Worm (Caenorhabditis elegans) whole organism, L4 larva: Measurements from ENCODE around the gene D1005.6.

Experiments used
- T20F7.1 ChIP-seq: fragments of 200-800 bp; sonication (Bioruptor generic); optimal IDR thresholded peaks from 2 replicates; lab custom pipeline; 2018; ENCODE audit warnings: mild to moderate bottlenecking, missing genetic modification characterization, missing compliant biosample characterization
- ZK337.2 ChIP-seq: fragments of 200-800 bp; sonication (Bioruptor generic); IDR thresholded peaks from 2 replicates; pipeline ENCODE4 v1.3.6; 2022; ENCODE audit warnings: missing genetic modification reagents, missing genetic modification characterization, missing compliant biosample characterization
- ZK546.5 ChIP-seq, 2 experiments: sonication (generic microtip); optimal IDR thresholded peaks; 2 replicates each; lab custom pipeline; 2017; ENCODE audit warnings: missing biosample characterization in 2 of 2, missing genetic modification characterization in 2 of 2
- aha-1 ChIP-seq: fragments of 150-350 bp; peaks from one replicate; lab custom pipeline; 2014; ENCODE audit warnings: missing biosample characterization, missing genetic modification characterization
- ama-1 ChIP-seq: fragments of 150-350 bp; optimal IDR thresholded peaks from 2 replicates; lab custom pipeline; 2014; ENCODE audit warnings: inconsistent platforms, mixed read lengths
- attf-4 ChIP-seq: sonication (generic microtip); optimal IDR thresholded peaks from 3 replicates; lab custom pipeline; 2017; ENCODE audit warnings: missing biosample characterization, missing genetic modification characterization
- ceh-20 ChIP-seq: fragments of 200-800 bp; sonication (Bioruptor generic); IDR thresholded peaks from 2 replicates; pipeline ENCODE4 v1.3.6; 2022; ENCODE audit warnings: missing genetic modification reagents, missing genetic modification characterization, missing compliant biosample characterization
- ceh-44 ChIP-seq: fragments of 200-800 bp; sonication (Bioruptor generic); IDR thresholded peaks from 2 replicates; pipeline ENCODE4 v1.3.6; 2022; ENCODE audit warnings: missing genetic modification reagents, missing genetic modification characterization, missing compliant biosample characterization
- ceh-62 ChIP-seq: sonication (generic microtip); optimal IDR thresholded peaks from 2 replicates; lab custom pipeline; 2017; ENCODE audit warnings: missing biosample characterization, missing genetic modification characterization
- daf-16 ChIP-seq, 3 experiments: sonication (generic microtip); optimal IDR thresholded peaks; 2 replicates each; lab custom pipeline; 2016 to 2017; ENCODE audit warnings: missing genetic modification characterization in 3 of 3, missing genetic modification reagents in 3 of 3, mild to moderate bottlenecking in 2 of 3, missing compliant biosample characterization in 2 of 3, missing biosample characterization in 1 of 3, moderate library complexity in 1 of 3
- daf-19 ChIP-seq: fragments of 200-800 bp; sonication (Bioruptor generic); conservative IDR thresholded peaks from 2 replicates; pipeline ENCODE4 v1.3.6; 2022; ENCODE audit warnings: missing genetic modification characterization, missing compliant biosample characterization
- egl-27 ChIP-seq: sonication (generic microtip); optimal IDR thresholded peaks from 3 replicates; lab custom pipeline; 2017; ENCODE audit warnings: missing biosample characterization, missing genetic modification reagents, missing genetic modification characterization
- egl-43 ChIP-seq: fragments of 200-800 bp; sonication (Bioruptor generic); IDR thresholded peaks from 2 replicates; pipeline ENCODE4 v1.3.6; 2022; ENCODE audit warnings: missing genetic modification reagents, missing genetic modification characterization, missing compliant biosample characterization
- fkh-10 ChIP-seq: fragments of 150-350 bp; optimal IDR thresholded peaks from 2 replicates; lab custom pipeline; 2014; ENCODE audit warnings: missing biosample characterization, missing genetic modification reagents, missing genetic modification characterization
- hlh-11 ChIP-seq: fragments of 200-800 bp; sonication (Bioruptor generic); optimal IDR thresholded peaks from 2 replicates; lab custom pipeline; 2018; ENCODE audit warnings: mild to moderate bottlenecking, missing genetic modification characterization, missing compliant biosample characterization
- lin-1 ChIP-seq: fragments of 200-800 bp; sonication (Bioruptor generic); IDR thresholded peaks from 2 replicates; pipeline ENCODE4 v1.3.6; 2022; ENCODE audit warnings: missing genetic modification reagents, missing genetic modification characterization, missing compliant biosample characterization
- lin-13 ChIP-seq: fragments of 150-350 bp; optimal IDR thresholded peaks from 2 replicates; lab custom pipeline; 2014; ENCODE audit warnings: missing biosample characterization, missing genetic modification reagents, missing genetic modification characterization
- lsy-2 ChIP-seq, 2 experiments: fragments of 150-350 bp in 1 of 2; sonication (generic microtip) in 1 of 2; optimal IDR thresholded peaks; 2 replicates each; lab custom pipeline; 2014 to 2017; ENCODE audit warnings: missing biosample characterization in 2 of 2, missing genetic modification characterization in 2 of 2
- mep-1 ChIP-seq: fragments of 150-350 bp; sonication (generic microtip); optimal IDR thresholded peaks from 3 replicates; lab custom pipeline; 2014; ENCODE audit warnings: missing biosample characterization, missing genetic modification characterization
- mxl-2 ChIP-seq: fragments of 200-800 bp; sonication (Bioruptor generic); conservative IDR thresholded peaks from 2 replicates; pipeline ENCODE4 v1.3.6; 2022; ENCODE audit warnings: missing genetic modification reagents, missing genetic modification characterization, missing compliant biosample characterization
- nhr-102 ChIP-seq: sonication (generic microtip); optimal IDR thresholded peaks from 2 replicates; lab custom pipeline; 2016; ENCODE audit warnings: mild to moderate bottlenecking, missing genetic modification characterization, moderate library complexity, missing compliant biosample characterization
- nhr-28 ChIP-seq: fragments of 150-350 bp; optimal IDR thresholded peaks from 2 replicates; lab custom pipeline; 2014; ENCODE audit warnings: missing biosample characterization, missing genetic modification characterization
- nhr-41 ChIP-seq: fragments of 200-800 bp; sonication (Bioruptor generic); IDR thresholded peaks from 2 replicates; pipeline ENCODE4 v1.3.6; 2022; ENCODE audit warnings: missing genetic modification reagents, missing genetic modification characterization, missing compliant biosample characterization
- nhr-48 ChIP-seq: sonication (generic microtip); optimal IDR thresholded peaks from 2 replicates; lab custom pipeline; 2016; ENCODE audit warnings: mild to moderate bottlenecking, missing genetic modification characterization, missing compliant biosample characterization
- nhr-6 ChIP-seq: fragments of 150-350 bp; optimal IDR thresholded peaks from 2 replicates; lab custom pipeline; 2014; ENCODE audit warnings: missing biosample characterization, missing genetic modification characterization
- pqm-1 ChIP-seq: sonication (generic microtip); optimal IDR thresholded peaks from 2 replicates; lab custom pipeline; 2017; ENCODE audit warnings: missing biosample characterization, missing genetic modification characterization
- rbr-2 ChIP-seq: sonication (generic microtip); optimal IDR thresholded peaks from 2 replicates; lab custom pipeline; 2016; ENCODE audit warnings: missing genotype, missing genetic modification characterization, missing compliant biosample characterization
- set-16 ChIP-seq: fragments of 200-800 bp; sonication (Bioruptor generic); IDR thresholded peaks from 2 replicates; pipeline ENCODE4 v1.3.6; 2022; ENCODE audit warnings: missing genetic modification reagents, missing genetic modification characterization, missing compliant biosample characterization
- skn-1 ChIP-seq: fragments of 150-350 bp; optimal IDR thresholded peaks from 2 replicates; lab custom pipeline; 2014; ENCODE audit warnings: missing biosample characterization, missing genetic modification characterization
- spr-1 ChIP-seq: sonication (generic microtip); optimal IDR thresholded peaks from 2 replicates; lab custom pipeline; 2016; ENCODE audit warnings: mild to moderate bottlenecking, missing genetic modification characterization, missing compliant biosample characterization
- unc-39 ChIP-seq: sonication (generic microtip); optimal IDR thresholded peaks from 2 replicates; lab custom pipeline; 2017; ENCODE audit warnings: missing biosample characterization, missing genetic modification characterization

The D1005.6 gene

ce11 chrX:1477932-1478331 is 13.3 kb upstream of the D1005.6 start (continued):
- no peak for TF ChIP-seq nhr-41 (GFP tag; lab: Robert Waterston, UW)
- TF ChIP-seq nhr-6 (tag; lab: Kevin White, UChicago): peak; percentile 28
- peak; percentile 96 for TF ChIP-seq nhr-48 (tag; lab: Kevin White, UChicago)
- TF ChIP-seq lin-1 (GFP tag; lab: Robert Waterston, UW): peak; percentile 71; the same call in 1 of the 2 replicates
- TF ChIP-seq egl-27 (tag; lab: Kevin White, UChicago): no peak
- TF ChIP-seq mep-1 (tag; lab: Kevin White, UChicago): peak; percentile 33
- peak; percentile 89 for TF ChIP-seq nhr-102 (tag; lab: Kevin White, UChicago)
- peak; percentile 91 for TF ChIP-seq nhr-28 (tag; lab: Kevin White, UChicago)
- TF ChIP-seq lsy-2 (tag; optimal IDR thresholded peaks at IDR 0.05; lab: Kevin White, UChicago): peak in 1 of 2 experiments; percentile 65
- TF ChIP-seq ceh-20 (GFP tag; lab: Robert Waterston, UW): peak; percentile 36; the same call in 1 of the 2 replicates
- peak; percentile 91 for TF ChIP-seq pqm-1 (tag; lab: Kevin White, UChicago)
- TF ChIP-seq mxl-2: peak; percentile 96
- peak in 1 of 2 experiments; percentile 25 for TF ChIP-seq daf-16 (GFP tag; optimal IDR thresholded peaks at IDR 0.05; lab: Kevin White, UChicago)
- TF ChIP-seq daf-16 (tag; optimal IDR thresholded peaks at IDR 0.05; lab: Kevin White, UChicago): peak; percentile 96

- TF ChIP-seq spr-1 (tag; lab: Kevin White, UChicago) (no peak), aha-1 (peak; percentile 47), set-16 (GFP tag; lab: Robert Waterston, UW) (0 out of 2 replicates have a peak, but pooled peaks have one; percentile 15)
- TF ChIP-seq, all 104 proteins: peak for 2
Measured at ce11 chrX:1476005-1476404, 11.4 kb upstream of the D1005.6 start.

- TF ChIP-seq daf-16 (GFP tag; optimal IDR thresholded peaks at IDR 0.05; lab: Kevin White, UChicago) (no peak), daf-16 (tag; optimal IDR thresholded peaks at IDR 0.05; lab: Kevin White, UChicago) (no peak), nhr-41 (GFP tag; lab: Robert Waterston, UW) (no peak), lin-13 (GFP tag; lab: Kevin White, UChicago) (no peak), hlh-11 (tag; lab: Kevin White, UChicago) (no peak), ceh-44 (GFP tag; lab: Robert Waterston, UW) (no peak), nhr-102 (tag; lab: Kevin White, UChicago) (no peak)
Measured at ce11 chrX:1473794-1474193, 9.2 kb upstream of the D1005.6 start.

- no peak for TF ChIP-seq skn-1 (tag; lab: Kevin White, UChicago)
- TF ChIP-seq unc-39 (tag; lab: Kevin White, UChicago): no peak
- TF ChIP-seq attf-4 (tag; lab: Kevin White, UChicago): no peak
- no peak for TF ChIP-seq ama-1
Measured at ce11 chrX:1472880-1473279, 8.3 kb upstream of the D1005.6 start, which contains the start of gene D1005.5. Gene D1005.5 (minus strand): TSS chrX:1472980.

ce11 chrX:1471232-1471631 is 6.6 kb upstream of the D1005.6 start:
- no peak for TF ChIP-seq skn-1 (tag; lab: Kevin White, UChicago)
- TF ChIP-seq egl-43: 0 out of 2 replicates have a peak, but pooled peaks have one; percentile 38

- TF ChIP-seq fkh-10 (peak; percentile 73), T20F7.1 (no peak), ZK337.2 (GFP tag; lab: Robert Waterston, UW) (0 out of 2 replicates have a peak, but pooled peaks have one; percentile 11)
Measured at ce11 chrX:1468057-1468456, 3.5 kb upstream of the D1005.6 start.

ce11 chrX:1459756-1460155 is 4.8 kb downstream of the D1005.6 start:
- no peak for TF ChIP-seq daf-16 (GFP tag; optimal IDR thresholded peaks at IDR 0.05; lab: Kevin White, UChicago)
- TF ChIP-seq daf-16 (tag; optimal IDR thresholded peaks at IDR 0.05; lab: Kevin White, UChicago): peak; percentile 58
- TF ChIP-seq daf-19 (GFP tag; lab: Robert Waterston, UW): no peak
- no peak for TF ChIP-seq ZK546.5 (tag; optimal IDR thresholded peaks at IDR 0.05; lab: Kevin White, UChicago)
- no peak for TF ChIP-seq ceh-62 (tag; lab: Kevin White, UChicago)
- no peak for TF ChIP-seq rbr-2 (tag; lab: Kevin White, UChicago)
- TF ChIP-seq nhr-41 (GFP tag; lab: Robert Waterston, UW): no peak
